Worm (Caenorhabditis elegans) whole organism, midembryonic: Measurements from ENCODE around the gene adal-1.

ENCODE experiments used
- T22C8.4 ChIP-seq: fragments of 200-800 bp; sonication (Bioruptor generic); IDR thresholded peaks from 2 replicates; pipeline ENCODE4 v1.3.6; 2022; ENCODE audit warnings: missing genetic modification characterization, missing compliant biosample characterization
- cog-1 ChIP-seq: sonication (generic microtip); optimal IDR thresholded peaks from 2 replicates; lab custom pipeline; 2016; ENCODE audit warnings: missing genetic modification characterization, missing compliant biosample characterization
- flt-1 ChIP-seq: fragments of 200-800 bp; sonication (Bioruptor generic); IDR thresholded peaks from 2 replicates; pipeline ENCODE4 v1.3.6; 2022; ENCODE audit warnings: missing genetic modification characterization, missing compliant biosample characterization
- ref-1 ChIP-seq: fragments of 200-800 bp; sonication (Bioruptor generic); conservative IDR thresholded peaks from 2 replicates; pipeline ENCODE4 v1.3.6; 2022; ENCODE audit warnings: missing genetic modification reagents, missing genetic modification characterization, missing compliant biosample characterization
- tab-1 ChIP-seq: fragments of 200-800 bp; sonication (Bioruptor generic); IDR thresholded peaks from 2 replicates; pipeline ENCODE4 v1.3.6; 2022; ENCODE audit warnings: missing genetic modification characterization, missing compliant biosample characterization
- ztf-29 ChIP-seq: fragments of 200-800 bp; sonication (Bioruptor generic); IDR thresholded peaks from 2 replicates; pipeline ENCODE4 v1.3.6; 2022; ENCODE audit warnings: missing genetic modification reagents, missing genetic modification characterization, missing compliant biosample characterization

DNA sequence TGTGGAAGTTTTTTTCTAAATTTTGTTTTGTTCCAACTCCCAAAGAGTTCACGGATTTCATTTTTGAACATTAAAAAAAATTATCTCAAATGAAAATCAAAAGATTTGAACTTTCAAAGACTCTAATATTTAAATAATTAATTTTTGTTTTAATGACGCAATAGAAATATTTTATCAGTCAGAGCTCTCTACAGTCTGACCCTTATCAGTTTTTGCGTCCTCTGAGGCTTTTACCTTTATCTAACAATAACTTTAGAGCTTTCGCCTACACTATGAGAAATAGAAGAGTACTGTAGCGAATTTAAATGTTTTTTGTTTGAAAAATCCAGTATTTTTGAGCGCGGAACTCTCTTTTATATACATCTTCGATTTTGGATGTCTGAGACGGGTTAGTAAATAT, 25.4 kb upstream of the adal-1 start, which contains the start of gene B0252.5:
- TF ChIP-seq flt-1: no peak
- TF ChIP-seq tab-1 (GFP tag; lab: Robert Waterston, UW): no peak
- no peak for TF ChIP-seq cog-1 (tag; lab: Kevin White, UChicago)
- TF ChIP-seq ref-1 (GFP tag; lab: Robert Waterston, UW): no peak
- no peak for TF ChIP-seq T22C8.4 (GFP tag; lab: Robert Waterston, UW)
- no peak for TF ChIP-seq ztf-29 (GFP tag; lab: Robert Waterston, UW)
